Fruit fly (Drosophila melanogaster) ovary, adult (tissue): ENCODE results near the gene CG15269.

Experiments
- CG17801 ChIP-seq: fragments of 200-800 bp; optimal IDR thresholded peaks from 2 replicates; lab custom pipeline; 2019; ENCODE audit warnings: missing biosample characterization, mild to moderate bottlenecking, missing genetic modification characterization, moderate library complexity; ENCODE audit not compliant: partially characterized antibody

Gene CG15269

dm6 chr2L:15109145-15109544 is at the start of gene CG15269:
CG15269 (plus strand) TSS chr2L:15109405.
- no peak for TF ChIP-seq CG17801 (GFP tag; lab: Kevin White, UChicago)

- no peak for TF ChIP-seq CG17801 (GFP tag; lab: Kevin White, UChicago)
These were observed 48.6 kb upstream of the CG15269 start, which contains the start of gene TfIIS for dm6 chr2L:15060580-15061005. TfIIS (minus strand) TSS chr2L:15060757.

dm6 chr2L:15061368-15061767 is 47.8 kb upstream of the CG15269 start, which contains the start of the genes solo and vas:
solo (plus strand) TSS chr2L:15061656.
vas (plus strand) TSS chr2L:15061656.
- no peak for TF ChIP-seq CG17801 (GFP tag; lab: Kevin White, UChicago)

dm6 chr2L:15062095-15062494 is 47.1 kb upstream of the CG15269 start:
- TF ChIP-seq CG17801 (GFP tag; lab: Kevin White, UChicago): no peak

- no peak for TF ChIP-seq CG17801 (GFP tag; lab: Kevin White, UChicago)
These were observed 43.5 kb upstream of the CG15269 start for dm6 chr2L:15065663-15066062.

- TF ChIP-seq CG17801 (GFP tag; lab: Kevin White, UChicago): no peak
These were observed 43.1 kb upstream of the CG15269 start for dm6 chr2L:15066141-15066540.

- TF ChIP-seq CG17801 (GFP tag; lab: Kevin White, UChicago): peak; percentile 67
These were observed 41.4 kb upstream of the CG15269 start for dm6 chr2L:15067832-15068231.

dm6 chr2L:15070216-15070615 is 39.0 kb upstream of the CG15269 start, which contains the start of gene vig:
vig (minus strand) TSS chr2L:15070316.
- TF ChIP-seq CG17801 (GFP tag; lab: Kevin White, UChicago): no peak

dm6 chr2L:15074465-15074864 is 34.7 kb upstream of the CG15269 start, which contains the start of gene wwk:
wwk (plus strand) TSS chr2L:15074776.
- TF ChIP-seq CG17801 (GFP tag; lab: Kevin White, UChicago): no peak

- no peak for TF ChIP-seq CG17801 (GFP tag; lab: Kevin White, UChicago)
These were observed 3.1 kb upstream of the CG15269 start for dm6 chr2L:15106100-15106499.

dm6 chr2L:15107238-15107637 is 2.0 kb upstream of the CG15269 start:
- TF ChIP-seq CG17801 (GFP tag; lab: Kevin White, UChicago): no peak

dm6 chr2L:15111276-15111675 is 2.1 kb downstream of the CG15269 start:
- TF ChIP-seq CG17801 (GFP tag; lab: Kevin White, UChicago): no peak

dm6 chr2L:15113234-15113916 is 4.2 kb downstream of the CG15269 start, which contains the start of gene stc:
stc (plus strand) TSS chr2L:15113480.
- TF ChIP-seq CG17801 (GFP tag; lab: Kevin White, UChicago): peak; percentile 17

dm6 chr2L:15117995-15118394 is 8.8 kb downstream of the CG15269 start:
- no peak for TF ChIP-seq CG17801 (GFP tag; lab: Kevin White, UChicago)

dm6 chr2L:15118507-15118906 is 9.3 kb downstream of the CG15269 start:
- no peak for TF ChIP-seq CG17801 (GFP tag; lab: Kevin White, UChicago)
